Fruit fly (Drosophila melanogaster): ENCODE data around the gene jvl.

DNA sequence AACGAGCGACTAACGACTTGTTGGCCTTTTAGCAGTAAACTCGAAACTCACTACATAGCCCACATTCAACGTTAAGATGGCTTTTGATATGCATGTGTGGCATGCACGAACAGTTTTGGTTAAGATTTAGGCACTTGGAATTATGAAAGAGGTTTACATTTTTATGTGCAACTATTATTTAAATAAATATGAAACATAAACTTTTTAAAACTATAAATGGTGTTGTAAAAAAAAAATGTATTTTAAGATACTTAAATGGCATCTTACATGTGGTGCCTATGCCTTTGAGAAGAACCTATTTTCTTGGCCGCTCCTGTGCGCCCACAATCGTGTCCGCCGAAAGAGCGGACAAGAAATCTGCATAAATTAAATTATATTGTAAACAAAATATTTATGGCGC lies 35.0 kb upstream of the jvl start:
- TF ChIP-seq svp (GFP tag): no peak
- no peak for TF ChIP-seq CG3919 (GFP tag; optimal IDR thresholded peaks at IDR 0.05)
- TF ChIP-seq CG6792 (GFP tag; optimal IDR thresholded peaks at IDR 0.05): no peak

Data from whole organism, prepupa.